Worm (Caenorhabditis elegans): ENCODE data around the gene gem-4.

DNA sequence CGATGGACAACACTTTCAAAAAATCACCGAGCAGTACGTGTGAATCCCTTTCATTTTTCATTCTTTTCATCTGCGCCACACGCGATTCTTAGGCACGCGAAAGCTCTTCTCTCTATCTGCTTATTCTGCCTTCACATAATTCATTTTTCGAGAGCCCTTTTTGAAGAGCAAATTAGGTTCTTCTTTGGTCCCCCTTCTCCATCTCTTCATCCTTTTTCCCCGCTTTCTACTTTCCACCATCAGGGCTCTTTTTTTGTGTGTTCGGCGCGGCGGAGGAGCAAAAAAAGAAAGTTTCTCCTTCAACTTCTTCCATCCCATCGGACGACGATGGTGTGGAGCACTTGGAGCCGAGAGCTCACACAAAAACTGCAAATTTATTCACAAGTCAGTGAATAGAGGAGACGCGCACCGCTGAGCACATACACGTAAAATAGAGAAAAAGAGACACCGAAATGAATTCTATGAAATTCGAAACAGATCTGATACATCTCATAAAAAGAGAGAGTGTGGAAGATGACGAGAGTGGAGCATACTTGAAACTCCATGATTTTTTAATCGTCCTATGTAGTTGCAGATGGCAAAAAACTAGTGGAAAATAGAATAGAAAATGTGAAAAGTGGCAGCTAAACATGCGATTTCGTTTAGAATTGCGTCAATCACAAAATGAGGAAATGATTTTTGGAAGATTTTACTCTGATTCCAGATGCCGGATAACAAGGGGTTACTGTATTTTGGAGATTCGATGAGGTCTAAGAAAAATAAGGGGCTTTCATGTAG lies 39.8 kb downstream of the gem-4 start:
- TF ChIP-seq med-1 (GFP tag; optimal IDR thresholded peaks at IDR 0.05; ENCODE audit: insufficient read depth): no peak
- TF ChIP-seq cog-1 (tag; optimal IDR thresholded peaks at IDR 0.05): no peak
- TF ChIP-seq ztf-23 (GFP tag; IDR thresholded peaks at IDR 0.05): no peak
- no peak for TF ChIP-seq tab-1 (GFP tag; IDR thresholded peaks at IDR 0.05)

Measured in whole organism, midembryonic.